Fruit fly (Drosophila melanogaster) whole organism, embryonic: ENCODE measurements around the gene CG6000.

Source experiments
- Atf-2 ChIP-seq: fragments of 200-800 bp; sonication (Bioruptor generic); optimal IDR thresholded peaks from 2 replicates; lab custom pipeline; 2016; ENCODE audit warnings: missing biosample characterization, missing genetic modification characterization
- Awh ChIP-seq: fragments of 200-800 bp; sonication (Bioruptor generic); IDR thresholded peaks from 2 replicates; pipeline ENCODE4, ENCODE4 v1.3.6; 2022; ENCODE audit warnings: missing biosample characterization, missing genetic modification characterization
- BtbVII ChIP-seq: fragments of 200-800 bp; sonication (Bioruptor generic); optimal IDR thresholded peaks from 3 replicates; lab custom pipeline; 2017; ENCODE audit warnings: missing biosample characterization, mild to moderate bottlenecking, missing genetic modification characterization
- CG10565 ChIP-seq: fragments of 200-800 bp; sonication (Bioruptor generic); optimal IDR thresholded peaks from 3 replicates; lab custom pipeline; 2016; ENCODE audit warnings: missing biosample characterization, mild to moderate bottlenecking, missing genetic modification characterization
- CG10979 ChIP-seq: fragments of 200-800 bp; sonication (Bioruptor generic); optimal IDR thresholded peaks from 2 replicates; lab custom pipeline; 2018; ENCODE audit warnings: missing biosample characterization, mild to moderate bottlenecking, missing genetic modification characterization, moderate library complexity
- CG11085 ChIP-seq: fragments of 200-800 bp; sonication (Bioruptor generic); IDR thresholded peaks from 2 replicates; pipeline ENCODE4 v1.3.6; 2022; ENCODE audit warnings: missing biosample characterization, missing genetic modification characterization
- CG13123 ChIP-seq: fragments of 200-800 bp; sonication (Bioruptor generic); optimal IDR thresholded peaks from 2 replicates; lab custom pipeline; 2016; ENCODE audit warnings: missing biosample characterization, missing genetic modification characterization
- CG1647 ChIP-seq: fragments of 200-800 bp; sonication (Bioruptor generic); optimal IDR thresholded peaks from 3 replicates; lab custom pipeline; 2016; ENCODE audit warnings: missing biosample characterization, missing genetic modification characterization
- CG17802 ChIP-seq: fragments of 200-800 bp; sonication (Bioruptor generic); optimal IDR thresholded peaks from 2 replicates; lab custom pipeline; 2018; ENCODE audit warnings: missing biosample characterization, mild to moderate bottlenecking, missing genetic modification characterization, moderate library complexity
- CG2202 ChIP-seq: fragments of 200-800 bp; sonication (Bioruptor generic); optimal IDR thresholded peaks from 2 replicates; lab custom pipeline; 2018; ENCODE audit warnings: missing biosample characterization, mild to moderate bottlenecking, missing genetic modification characterization
- CG2889 ChIP-seq: fragments of 200-800 bp; sonication (Bioruptor generic); IDR thresholded peaks from 3 replicates; pipeline ENCODE4 v1.3.6; 2022; ENCODE audit warnings: missing biosample characterization, missing genetic modification characterization
- CG31441 ChIP-seq: fragments of 200-800 bp; sonication (Bioruptor generic); IDR thresholded peaks from 2 replicates; pipeline ENCODE4 v1.3.6; 2022; ENCODE audit warnings: missing biosample characterization, missing genetic modification characterization
- CG3281 ChIP-seq: fragments of 200-800 bp; sonication (Bioruptor generic); optimal IDR thresholded peaks from 3 replicates; lab custom pipeline; 2017; ENCODE audit warnings: missing biosample characterization, mild to moderate bottlenecking, missing genetic modification characterization
- CG3407 ChIP-seq: fragments of 200-800 bp; sonication (Bioruptor generic); optimal IDR thresholded peaks from 2 replicates; lab custom pipeline; 2018; ENCODE audit warnings: missing biosample characterization, mild to moderate bottlenecking, missing genetic modification characterization
- CG43689 ChIP-seq: fragments of 200-800 bp; sonication (Bioruptor generic); IDR thresholded peaks from 2 replicates; pipeline ENCODE4 v1.3.6; 2022; ENCODE audit warnings: missing biosample characterization, missing genetic modification characterization
- CG4820 ChIP-seq: fragments of 200-800 bp; sonication (Bioruptor generic); optimal IDR thresholded peaks from 3 replicates; lab custom pipeline; 2016; ENCODE audit warnings: missing biosample characterization, missing genetic modification characterization
- CG6654 ChIP-seq: fragments of 200-800 bp; sonication (Bioruptor generic); optimal IDR thresholded peaks from 2 replicates; lab custom pipeline; 2017; ENCODE audit warnings: missing biosample characterization, mild to moderate bottlenecking, missing genetic modification characterization
- CTCF ChIP-seq: fragments of 200-800 bp; sonication (Bioruptor generic); optimal IDR thresholded peaks from 2 replicates; lab custom pipeline; 2017; ENCODE audit warnings: missing biosample characterization, mild to moderate bottlenecking, missing genetic modification characterization, moderate library complexity
- Chrac-16 ChIP-seq: fragments of 200-800 bp; sonication (Bioruptor generic); optimal IDR thresholded peaks from 3 replicates; lab custom pipeline; 2016; ENCODE audit warnings: missing biosample characterization, missing genetic modification characterization
- CoRest ChIP-seq: fragments of 200-800 bp; sonication (Bioruptor generic); optimal IDR thresholded peaks from 3 replicates; lab custom pipeline; 2018; ENCODE audit warnings: missing biosample characterization, mild to moderate bottlenecking, missing genetic modification characterization, moderate library complexity
- CrebB ChIP-seq: fragments of 200-800 bp; sonication (Bioruptor generic); optimal IDR thresholded peaks from 3 replicates; lab custom pipeline; 2018; ENCODE audit warnings: missing biosample characterization, mild to moderate bottlenecking, missing genetic modification characterization
- Deaf1 ChIP-seq: fragments of 200-800 bp; optimal IDR thresholded peaks from 3 replicates; lab custom pipeline; 2019; ENCODE audit warnings: missing biosample characterization, mild to moderate bottlenecking, missing genetic modification characterization, moderate library complexity
- Fer2 ChIP-seq: fragments of 200-800 bp; sonication (Bioruptor generic); optimal IDR thresholded peaks from 2 replicates; lab custom pipeline; 2018; ENCODE audit warnings: missing biosample characterization, mild to moderate bottlenecking, missing genetic modification characterization, moderate library complexity
- GATAe ChIP-seq: fragments of 200-800 bp; sonication (Bioruptor generic); conservative IDR thresholded peaks from 2 replicates; pipeline ENCODE4 v1.3.6; 2022; ENCODE audit warnings: missing biosample characterization, missing genetic modification characterization
- HmgD ChIP-seq: fragments of 200-800 bp; sonication (Bioruptor generic); optimal IDR thresholded peaks from 3 replicates; lab custom pipeline; 2016; ENCODE audit warnings: missing biosample characterization, missing genetic modification characterization
- Myb ChIP-seq: fragments of 200-800 bp; sonication (Bioruptor generic); optimal IDR thresholded peaks from 2 replicates; lab custom pipeline; 2016; ENCODE audit warnings: missing biosample characterization, missing genetic modification characterization
- Rfx ChIP-seq: fragments of 200-800 bp; sonication (Bioruptor generic); IDR thresholded peaks from 2 replicates; pipeline ENCODE4 v1.3.6; 2022; ENCODE audit warnings: missing biosample characterization, missing genetic modification characterization
- Rx ChIP-seq: fragments of 200-800 bp; sonication (Bioruptor generic); IDR thresholded peaks from 2 replicates; pipeline ENCODE4 v1.3.6; 2022; ENCODE audit warnings: missing biosample characterization, missing genetic modification characterization
- Tbp ChIP-seq: fragments of >200 bp; optimal IDR thresholded peaks from 2 replicates; lab custom pipeline; 2018; ENCODE audit warnings: missing biosample characterization, missing genetic modification characterization
- Vsx1 ChIP-seq: fragments of 200-800 bp; sonication (Bioruptor generic); optimal IDR thresholded peaks from 2 replicates; lab custom pipeline; 2017; ENCODE audit warnings: missing biosample characterization, mild to moderate bottlenecking, missing genetic modification characterization, missing genetic modification reagents
- ac ChIP-seq: fragments of 200-800 bp; sonication (Bioruptor generic); optimal IDR thresholded peaks from 3 replicates; lab custom pipeline; 2017; ENCODE audit warnings: missing biosample characterization, mild to moderate bottlenecking, missing genetic modification characterization
- aop ChIP-seq: fragments of 200-800 bp; sonication (Bioruptor generic); IDR thresholded peaks from 2 replicates; pipeline ENCODE4 v1.3.6; 2022; ENCODE audit warnings: missing biosample characterization, missing genetic modification characterization
- az2 ChIP-seq: fragments of 200-800 bp; sonication (Bioruptor generic); optimal IDR thresholded peaks from 3 replicates; lab custom pipeline; 2016; ENCODE audit warnings: missing biosample characterization, missing genetic modification characterization
- bcd ChIP-seq: fragments of 200-800 bp; sonication (Bioruptor generic); optimal IDR thresholded peaks from 2 replicates; lab custom pipeline; 2017; ENCODE audit warnings: missing biosample characterization, mild to moderate bottlenecking, missing genetic modification characterization
- cg ChIP-seq: fragments of 200-800 bp; sonication (Bioruptor generic); optimal IDR thresholded peaks from 3 replicates; lab custom pipeline; 2019; ENCODE audit warnings: missing biosample characterization, mild to moderate bottlenecking, missing genetic modification characterization, moderate library complexity
- chm ChIP-seq: fragments of 200-800 bp; sonication (Bioruptor generic); IDR thresholded peaks from 2 replicates; pipeline ENCODE4 v1.3.6; 2022; ENCODE audit warnings: missing biosample characterization, missing genetic modification characterization
- cwo ChIP-seq: fragments of 200-800 bp; sonication (Bioruptor generic); optimal IDR thresholded peaks from 3 replicates; lab custom pipeline; 2017; ENCODE audit warnings: missing biosample characterization, missing genetic modification characterization, mild to moderate bottlenecking, moderate library complexity, missing genetic modification reagents
- dysf ChIP-seq: fragments of 200-800 bp; sonication (Bioruptor generic); IDR thresholded peaks from 3 replicates; pipeline ENCODE4 v1.3.6; 2022; ENCODE audit warnings: missing biosample characterization, missing genetic modification characterization
- gro ChIP-seq: fragments of 200-800 bp; sonication (Bioruptor generic); optimal IDR thresholded peaks from 2 replicates; lab custom pipeline; 2016; ENCODE audit warnings: missing biosample characterization, missing genetic modification characterization
- insv ChIP-seq, 2 experiments: fragments of 200-800 bp; sonication (Bioruptor generic); optimal IDR thresholded peaks; 3 replicates each; lab custom pipeline; 2016 to 2018; ENCODE audit warnings: missing biosample characterization in 2 of 2, missing genetic modification characterization in 2 of 2
- kay ChIP-seq: fragments of 200-800 bp; sonication (Bioruptor generic); optimal IDR thresholded peaks from 2 replicates; lab custom pipeline; 2016; ENCODE audit warnings: missing biosample characterization, missing genetic modification characterization
- ken ChIP-seq: fragments of 200-800 bp; sonication (Bioruptor generic); IDR thresholded peaks from 3 replicates; pipeline ENCODE4 v1.3.6; 2022; ENCODE audit warnings: missing biosample characterization, missing genetic modification characterization
- lmd ChIP-seq: fragments of 200-800 bp; sonication (Bioruptor generic); IDR thresholded peaks from 2 replicates; pipeline ENCODE4 v1.3.6; 2022; ENCODE audit warnings: missing biosample characterization, missing genetic modification characterization
- mam ChIP-seq: fragments of 200-800 bp; sonication (Bioruptor generic); optimal IDR thresholded peaks from 3 replicates; lab custom pipeline; 2016; ENCODE audit warnings: missing biosample characterization, missing genetic modification characterization
- nmo ChIP-seq: fragments of 200-800 bp; sonication (Bioruptor generic); optimal IDR thresholded peaks from 2 replicates; lab custom pipeline; 2018; ENCODE audit warnings: missing biosample characterization, mild to moderate bottlenecking, missing genetic modification characterization, moderate library complexity
- peb ChIP-seq: fragments of 200-800 bp; sonication (Bioruptor generic); IDR thresholded peaks from 2 replicates; pipeline ENCODE4 v1.3.6; 2022; ENCODE audit warnings: missing biosample characterization, missing genetic modification characterization
- pita ChIP-seq: fragments of 200-800 bp; sonication (Bioruptor generic); optimal IDR thresholded peaks from 2 replicates; lab custom pipeline; 2017; ENCODE audit warnings: missing biosample characterization, mild to moderate bottlenecking, missing genetic modification characterization
- rib ChIP-seq: fragments of 200-800 bp; sonication (Bioruptor generic); IDR thresholded peaks from 2 replicates; pipeline ENCODE4 v1.3.6; 2022; ENCODE audit warnings: missing biosample characterization, missing genetic modification characterization
- toy ChIP-seq: fragments of 200-800 bp; sonication (Bioruptor generic); IDR thresholded peaks from 2 replicates; pipeline ENCODE4 v1.3.6; 2022; ENCODE audit warnings: missing biosample characterization, missing genetic modification characterization
- wdn ChIP-seq: fragments of 200-800 bp; sonication (Bioruptor generic); IDR thresholded peaks from 2 replicates; pipeline ENCODE4 v1.3.6; 2022; ENCODE audit warnings: missing biosample characterization, missing genetic modification characterization
- wor ChIP-seq: fragments of 200-800 bp; sonication (Bioruptor generic); IDR thresholded peaks from 2 replicates; pipeline ENCODE4 v1.3.6; 2022; ENCODE audit warnings: missing biosample characterization, missing genetic modification characterization
- zf30C ChIP-seq: fragments of 200-800 bp; sonication (Bioruptor generic); optimal IDR thresholded peaks from 3 replicates; lab custom pipeline; 2018; ENCODE audit warnings: missing biosample characterization, mild to moderate bottlenecking, missing genetic modification characterization

The CG6000 gene

DNA sequence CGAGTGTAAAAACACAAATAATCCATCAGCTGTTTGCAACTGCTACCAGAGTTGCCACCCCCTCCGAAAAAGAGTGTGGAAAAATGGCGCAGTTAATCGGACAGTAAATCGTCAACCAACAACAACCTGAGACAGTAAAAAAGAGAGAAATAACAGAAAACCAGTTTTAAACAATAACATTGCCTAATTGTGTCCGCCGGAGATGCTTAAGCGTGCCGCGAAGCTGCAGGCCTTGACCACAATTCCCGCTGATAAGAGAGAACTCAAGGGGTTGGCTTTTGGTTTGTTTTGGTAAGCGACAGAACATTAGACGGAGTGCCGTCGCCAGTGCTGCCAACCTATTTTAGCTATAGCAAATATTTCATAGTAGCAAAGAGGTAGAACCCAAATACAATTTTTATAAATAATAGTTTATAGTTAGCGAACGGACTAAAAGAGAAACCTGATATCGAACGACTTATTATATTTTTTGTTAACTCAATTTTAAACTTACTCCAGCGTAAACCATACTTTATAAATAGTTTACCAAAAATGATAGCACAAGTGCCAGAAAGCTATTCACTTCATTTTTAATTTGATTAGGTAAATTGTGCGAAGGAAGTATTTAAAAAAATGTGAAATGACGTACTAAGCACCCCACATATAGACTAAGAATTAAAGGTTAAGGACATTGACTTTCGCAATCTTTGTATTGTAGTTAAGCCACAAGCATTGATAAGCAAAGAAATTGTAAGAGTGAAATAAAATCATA is 3.3 kb upstream of the CG6000 start, which contains the start of the genes Atg6 and Pisd (continued):
- TF ChIP-seq Tbp (GFP tag; lab: Kevin White, UChicago) (no peak), peb (no peak), Myb (GFP tag; lab: Kevin White, UChicago) (peak; percentile 32), CG11085 (GFP tag; lab: Robert Waterston, UW) (no peak), ken (no peak), CG6654 (GFP tag; lab: Kevin White, UChicago) (no peak), CG3407 (no peak), Awh (GFP tag; lab: Robert Waterston, UW) (no peak), CG31441 (no peak; the same call in 1 of the 2 replicates), CG1647 (GFP tag; lab: Kevin White, UChicago) (no peak), toy (no peak), CG13123 (GFP tag; lab: Kevin White, UChicago) (no peak), cg (peak; percentile 2), ac (GFP tag; lab: Kevin White, UChicago) (no peak), bcd (GFP tag; lab: Kevin White, UChicago) (peak; percentile 5), CoRest (tag; lab: Kevin White, UChicago) (no peak), GATAe (GFP tag; lab: Robert Waterston, UW) (no peak), insv (GFP tag; optimal IDR thresholded peaks at IDR 0.05; lab: Kevin White, UChicago) (peak in 1 of 2 experiments; percentile 9), nmo (GFP tag; lab: Kevin White, UChicago) (peak; percentile 12), lmd (GFP tag; lab: Robert Waterston, UW) (peak; percentile 15; the same call in 1 of the 2 replicates), CG4820 (GFP tag; lab: Kevin White, UChicago) (no peak), cwo (peak; percentile 41), CG17802 (peak; percentile 20), CG2202 (no peak), CTCF (peak; percentile 66), Vsx1 (GFP tag; lab: Kevin White, UChicago) (no peak), CG10565 (GFP tag; lab: Kevin White, UChicago) (no peak), Rx (GFP tag; lab: Robert Waterston, UW) (no peak), HmgD (GFP tag; lab: Kevin White, UChicago) (no peak), gro (GFP tag; lab: Kevin White, UChicago) (peak; percentile 73), CG43689 (GFP tag; lab: Robert Waterston, UW) (no peak), aop (GFP tag; lab: Robert Waterston, UW) (no peak), rib (GFP tag; lab: Robert Waterston, UW) (0 out of 2 replicates have a peak, but pooled peaks have one; percentile 33), pita (GFP tag; lab: Kevin White, UChicago) (no peak), wdn (GFP tag; lab: Robert Waterston, UW) (no peak), CrebB (tag; lab: Kevin White, UChicago) (peak; percentile 40), CG2889 (GFP tag; lab: Robert Waterston, UW) (no peak), CG10979 (tag; lab: Kevin White, UChicago) (peak; percentile 21), kay (GFP tag; lab: Kevin White, UChicago) (no peak), Rfx (peak; percentile 64), chm (GFP tag; lab: Robert Waterston, UW) (peak; percentile 67; the same call in 1 of the 2 replicates), Deaf1 (tag; lab: Kevin White, UChicago) (peak; percentile 8), Fer2 (tag; lab: Kevin White, UChicago) (no peak), Chrac-16 (GFP tag; lab: Kevin White, UChicago) (peak; percentile 21), mam (GFP tag; lab: Kevin White, UChicago) (peak; percentile 6), CG3281 (GFP tag; lab: Kevin White, UChicago) (no peak), Atf-2 (no peak), BtbVII (GFP tag; lab: Kevin White, UChicago) (peak; percentile 26), zf30C (GFP tag; lab: Kevin White, UChicago) (no peak), dysf (GFP tag; lab: Robert Waterston, UW) (no peak), wor (no peak), az2 (GFP tag; lab: Kevin White, UChicago) (no peak)
